Worm (Caenorhabditis elegans) whole organism, L1 larva: Measurements from ENCODE around the gene K06A4.2.

Experiments used
- C04F5.9 ChIP-seq: sonication (generic microtip); optimal IDR thresholded peaks from 2 replicates; lab custom pipeline; 2016; ENCODE audit warnings: missing genetic modification characterization, missing compliant biosample characterization
- C16A3.4 ChIP-seq: fragments of 150-350 bp; optimal IDR thresholded peaks from 2 replicates; lab custom pipeline; 2014; ENCODE audit warnings: missing biosample characterization, missing genetic modification characterization
- F16B12.6 ChIP-seq: fragments of 150-350 bp; optimal IDR thresholded peaks from 2 replicates; lab custom pipeline; 2014; ENCODE audit warnings: missing biosample characterization, missing genetic modification characterization
- aha-1 ChIP-seq: fragments of 150-350 bp; optimal IDR thresholded peaks from 2 replicates; lab custom pipeline; 2014; ENCODE audit warnings: missing biosample characterization, missing genetic modification characterization
- alr-1 ChIP-seq: fragments of 200-800 bp; sonication (Bioruptor generic); optimal IDR thresholded peaks from 2 replicates; lab custom pipeline; 2018; ENCODE audit warnings: borderline replicate concordance, mild to moderate bottlenecking, missing genetic modification characterization, missing compliant biosample characterization
- ama-1 ChIP-seq: fragments of 150-350 bp; optimal IDR thresholded peaks from 2 replicates; lab custom pipeline; 2014
- blmp-1 ChIP-seq: fragments of 150-350 bp; optimal IDR thresholded peaks from 2 replicates; lab custom pipeline; 2014; ENCODE audit warnings: missing biosample characterization, missing genetic modification characterization
- ceh-63 ChIP-seq: fragments of 200-800 bp; sonication (Bioruptor generic); optimal IDR thresholded peaks from 2 replicates; lab custom pipeline; 2018; ENCODE audit warnings: mild to moderate bottlenecking, missing genetic modification characterization, missing compliant biosample characterization
- ceh-82 ChIP-seq, 3 experiments: fragments of 150-350 bp in 1 of 3; sonication (generic microtip) in 2 of 3; optimal IDR thresholded peaks; 2 replicates each; lab custom pipeline; 2014 to 2017; ENCODE audit warnings: missing biosample characterization in 3 of 3, missing genetic modification characterization in 3 of 3
- ceh-88 ChIP-seq: fragments of 200-800 bp; sonication (Bioruptor generic); IDR thresholded peaks from 2 replicates; pipeline ENCODE4 v1.3.6; 2022; ENCODE audit warnings: missing genetic modification characterization, missing compliant biosample characterization
- ceh-90 ChIP-seq: sonication (generic microtip); optimal IDR thresholded peaks from 2 replicates; lab custom pipeline; 2016; ENCODE audit warnings: missing genetic modification characterization, missing compliant biosample characterization
- ces-1 ChIP-seq: fragments of 150-350 bp; optimal IDR thresholded peaks from 2 replicates; lab custom pipeline; 2014; ENCODE audit warnings: missing biosample characterization, missing genetic modification reagents, missing genetic modification characterization
- dsc-1 ChIP-seq: sonication (generic microtip); optimal IDR thresholded peaks from 2 replicates; lab custom pipeline; 2016; ENCODE audit warnings: mild to moderate bottlenecking, missing genetic modification characterization, missing compliant biosample characterization
- efl-3 ChIP-seq: fragments of 200-800 bp; sonication (Bioruptor generic); optimal IDR thresholded peaks from 2 replicates; lab custom pipeline; 2018; ENCODE audit warnings: mild to moderate bottlenecking, missing genetic modification characterization, missing compliant biosample characterization
- egl-13 ChIP-seq: sonication (generic microtip); optimal IDR thresholded peaks from 2 replicates; lab custom pipeline; 2016; ENCODE audit warnings: missing genotype, missing genetic modification reagents, missing genetic modification characterization, missing compliant biosample characterization
- elt-3 ChIP-seq, 6 experiments: fragments of 150-350 bp in 1 of 6; sonication (generic microtip); optimal IDR thresholded peaks; 2 replicates each; lab custom pipeline; 2017 to 2018; ENCODE audit warnings: missing biosample characterization in 6 of 6, missing genetic modification characterization in 6 of 6, inconsistent platforms in 1 of 6
- fkh-10 ChIP-seq: sonication (generic microtip); optimal IDR thresholded peaks from 2 replicates; lab custom pipeline; 2017; ENCODE audit warnings: missing biosample characterization, missing genetic modification reagents, missing genetic modification characterization
- fkh-8 ChIP-seq: sonication (generic microtip); optimal IDR thresholded peaks from 2 replicates; lab custom pipeline; 2016; ENCODE audit warnings: mild to moderate bottlenecking, missing genetic modification characterization, missing compliant biosample characterization
- fos-1 ChIP-seq: fragments of 150-350 bp; optimal IDR thresholded peaks from 2 replicates; lab custom pipeline; 2014; ENCODE audit warnings: missing biosample characterization, missing genetic modification characterization
- grh-1 ChIP-seq: fragments of 200-800 bp; sonication (Bioruptor generic); IDR thresholded peaks from 2 replicates; pipeline ENCODE4 v1.3.6; 2022; ENCODE audit warnings: missing genetic modification reagents, missing genetic modification characterization, missing compliant biosample characterization
- irx-1 ChIP-seq: sonication (generic microtip); optimal IDR thresholded peaks from 2 replicates; lab custom pipeline; 2016; ENCODE audit warnings: missing genetic modification characterization, missing compliant biosample characterization
- isw-1 ChIP-seq: fragments of 200-800 bp; sonication (Bioruptor generic); IDR thresholded peaks from 2 replicates; pipeline ENCODE4 v1.3.6; 2022; ENCODE audit warnings: missing genetic modification characterization, missing compliant biosample characterization
- lin-14 ChIP-seq: fragments of 200-800 bp; sonication (Bioruptor generic); optimal IDR thresholded peaks from 2 replicates; lab custom pipeline; 2018; ENCODE audit warnings: mild to moderate bottlenecking, missing genetic modification characterization, moderate library complexity, missing compliant biosample characterization
- lin-35 ChIP-seq, 2 experiments: fragments of 150-350 bp; optimal IDR thresholded peaks; 2 replicates each; lab custom pipeline; 2014; ENCODE audit warnings: missing biosample characterization in 2 of 2, missing genetic modification characterization in 2 of 2, missing genetic modification reagents in 2 of 2
- lin-39 ChIP-seq: fragments of 150-350 bp; optimal IDR thresholded peaks from 2 replicates; lab custom pipeline; 2014; ENCODE audit warnings: missing biosample characterization, missing genetic modification reagents, missing genetic modification characterization
- lir-3 ChIP-seq: sonication (generic microtip); optimal IDR thresholded peaks from 2 replicates; lab custom pipeline; 2016; ENCODE audit warnings: mild to moderate bottlenecking, missing genetic modification characterization, moderate library complexity, missing compliant biosample characterization; ENCODE audit not compliant: poor library complexity
- lsy-2 ChIP-seq, 2 experiments: fragments of 150-350 bp; optimal IDR thresholded peaks; 2 replicates each; lab custom pipeline; 2014; ENCODE audit warnings: missing biosample characterization in 2 of 2, missing genetic modification characterization in 2 of 2
- mab-9 ChIP-seq: fragments of 200-800 bp; sonication (Bioruptor generic); IDR thresholded peaks from 2 replicates; pipeline ENCODE4 v1.3.6; 2022; ENCODE audit warnings: missing genetic modification reagents, missing genetic modification characterization, missing compliant biosample characterization
- mdl-1 ChIP-seq, 2 experiments: fragments of 150-350 bp; optimal IDR thresholded peaks; 2 replicates each; lab custom pipeline; 2014 to 2017; ENCODE audit warnings: missing biosample characterization in 2 of 2, missing genetic modification characterization in 2 of 2, inconsistent platforms in 1 of 2
- mep-1 ChIP-seq: fragments of 150-350 bp; optimal IDR thresholded peaks from 2 replicates; lab custom pipeline; 2014; ENCODE audit warnings: missing biosample characterization, missing genetic modification characterization
- nhr-19 ChIP-seq: fragments of 200-800 bp; sonication (Bioruptor generic); conservative IDR thresholded peaks from 2 replicates; pipeline ENCODE4 v1.3.6; 2022; ENCODE audit warnings: missing genetic modification characterization, missing compliant biosample characterization
- nhr-20 ChIP-seq: sonication (generic microtip); optimal IDR thresholded peaks from 2 replicates; lab custom pipeline; 2016; ENCODE audit warnings: mild to moderate bottlenecking, missing genetic modification characterization, missing compliant biosample characterization
- nhr-28 ChIP-seq: fragments of 150-350 bp; optimal IDR thresholded peaks from 2 replicates; lab custom pipeline; 2014; ENCODE audit warnings: missing biosample characterization, missing genetic modification characterization
- nhr-71 ChIP-seq: sonication (generic microtip); optimal IDR thresholded peaks from 2 replicates; lab custom pipeline; 2016; ENCODE audit warnings: mild to moderate bottlenecking, missing genetic modification characterization, moderate library complexity, missing compliant biosample characterization
- nhr-76 ChIP-seq: sonication (generic microtip); optimal IDR thresholded peaks from 2 replicates; lab custom pipeline; 2017; ENCODE audit warnings: missing biosample characterization, missing genetic modification characterization
- nhr-77 ChIP-seq: fragments of 150-350 bp; optimal IDR thresholded peaks from 2 replicates; lab custom pipeline; 2014; ENCODE audit warnings: missing biosample characterization, missing genetic modification characterization
- pag-3 ChIP-seq: sonication (generic microtip); optimal IDR thresholded peaks from 2 replicates; lab custom pipeline; 2017; ENCODE audit warnings: missing genetic modification characterization, mild to moderate bottlenecking, missing compliant biosample characterization, antibody characterized with exemption, borderline replicate concordance; ENCODE audit not compliant: insufficient read depth
- pax-3 ChIP-seq: fragments of 200-800 bp; sonication (Bioruptor generic); optimal IDR thresholded peaks from 2 replicates; lab custom pipeline; 2018; ENCODE audit warnings: mild to moderate bottlenecking, missing genetic modification characterization, moderate library complexity, missing compliant biosample characterization
- pqm-1 ChIP-seq: sonication (generic microtip); optimal IDR thresholded peaks from 3 replicates; lab custom pipeline; 2017; ENCODE audit warnings: missing biosample characterization, missing genetic modification characterization
- skn-1 ChIP-seq: fragments of 150-350 bp; optimal IDR thresholded peaks from 2 replicates; lab custom pipeline; 2014; ENCODE audit warnings: missing biosample characterization, missing genetic modification characterization
- snpc-4 ChIP-seq: fragments of 150-350 bp; optimal IDR thresholded peaks from 2 replicates; lab custom pipeline; 2014; ENCODE audit warnings: missing biosample characterization, missing genetic modification characterization
- snu-23 ChIP-seq: sonication (generic microtip); optimal IDR thresholded peaks from 2 replicates; lab custom pipeline; 2016; ENCODE audit warnings: missing genetic modification characterization, missing compliant biosample characterization
- sup-37 ChIP-seq: fragments of 200-800 bp; sonication (Bioruptor generic); optimal IDR thresholded peaks from 2 replicates; lab custom pipeline; 2018; ENCODE audit warnings: mild to moderate bottlenecking, missing genetic modification characterization, missing compliant biosample characterization
- tbx-2 ChIP-seq: sonication (generic microtip); optimal IDR thresholded peaks from 2 replicates; lab custom pipeline; 2016; ENCODE audit warnings: missing genetic modification characterization, missing compliant biosample characterization
- unc-130 ChIP-seq: fragments of 150-350 bp; optimal IDR thresholded peaks from 2 replicates; lab custom pipeline; 2017; ENCODE audit warnings: missing biosample characterization, missing genetic modification characterization, inconsistent platforms
- unc-30 ChIP-seq: sonication (generic microtip); optimal IDR thresholded peaks from 2 replicates; lab custom pipeline; 2017; ENCODE audit warnings: missing biosample characterization, missing genetic modification characterization
- unc-86 ChIP-seq: sonication (generic microtip); optimal IDR thresholded peaks from 2 replicates; lab custom pipeline; 2016; ENCODE audit warnings: missing genetic modification characterization, missing compliant biosample characterization
- unc-98 ChIP-seq: fragments of 200-800 bp; sonication (Bioruptor generic); IDR thresholded peaks from 2 replicates; pipeline ENCODE4 v1.3.6; 2022; ENCODE audit warnings: missing genetic modification characterization, missing compliant biosample characterization
- vab-15 ChIP-seq: sonication (generic microtip); optimal IDR thresholded peaks from 2 replicates; lab custom pipeline; 2017; ENCODE audit warnings: missing genotype, mild to moderate bottlenecking, missing genetic modification characterization, missing compliant biosample characterization
- zip-4 ChIP-seq: fragments of 200-800 bp; sonication (Bioruptor generic); optimal IDR thresholded peaks from 2 replicates; lab custom pipeline; 2018; ENCODE audit warnings: mild to moderate bottlenecking, missing genetic modification characterization, moderate library complexity, missing compliant biosample characterization
- ztf-11 ChIP-seq, 2 experiments: sonication (generic microtip); optimal IDR thresholded peaks; 2 replicates each; lab custom pipeline; 2016 to 2017; ENCODE audit warnings: missing genetic modification characterization in 2 of 2, missing biosample characterization in 1 of 2, missing compliant biosample characterization in 1 of 2
- ztf-4 ChIP-seq: fragments of 150-350 bp; optimal IDR thresholded peaks from 2 replicates; lab custom pipeline; 2014; ENCODE audit warnings: missing biosample characterization, missing genetic modification characterization

K06A4.2 gene

DNA sequence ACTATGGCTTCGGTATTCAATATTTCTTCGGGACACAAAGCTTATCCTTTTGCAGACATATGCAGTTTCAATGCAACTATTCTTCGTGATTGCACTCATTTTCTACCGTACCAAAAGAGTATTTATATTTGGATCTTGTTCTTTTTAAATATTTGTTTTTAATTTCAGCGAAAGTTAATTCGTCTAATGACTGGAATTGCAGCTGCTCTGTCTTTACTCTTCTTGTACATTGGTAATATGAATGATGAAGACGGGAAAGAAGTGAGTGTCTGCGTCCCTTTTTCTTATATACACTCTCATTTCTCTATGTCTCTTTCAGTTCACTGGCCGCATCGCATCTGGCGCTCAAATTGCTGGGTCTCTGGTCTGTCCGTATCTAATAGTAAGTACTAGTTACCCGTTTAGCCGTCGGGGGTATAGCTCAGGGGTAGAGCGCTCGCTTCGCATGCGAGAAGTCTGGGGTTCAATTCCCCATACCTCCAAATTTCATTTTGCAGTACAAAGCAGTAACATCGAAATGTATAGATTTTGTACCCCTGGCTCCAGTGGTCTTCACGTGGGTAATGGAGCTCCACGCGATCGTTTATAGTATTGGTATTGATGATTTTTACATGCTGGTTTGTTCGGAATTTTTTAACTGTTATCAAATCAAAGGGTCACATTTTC lies 19.3 kb downstream of the K06A4.2 start:
- peak; percentile 1 for TF ChIP-seq blmp-1 (tag; lab: Kevin White, UChicago)
- TF ChIP-seq egl-13 (tag; lab: Kevin White, UChicago) = peak; percentile 67
- peak; percentile 40 for TF ChIP-seq fkh-10 (GFP tag; lab: Kevin White, UChicago)
- TF ChIP-seq ztf-4 = peak; percentile 25
- TF ChIP-seq fkh-8 (tag; lab: Kevin White, UChicago) = peak; percentile 68
- peak; percentile 64 for TF ChIP-seq pax-3 (tag; lab: Kevin White, UChicago)
- TF ChIP-seq nhr-19 (GFP tag; lab: Robert Waterston, UW) = peak; percentile 81
- TF ChIP-seq mdl-1 (tag; optimal IDR thresholded peaks at IDR 0.05; lab: Kevin White, UChicago) = peak in 1 of 2 experiments; percentile 76
- no peak for TF ChIP-seq alr-1 (tag; lab: Kevin White, UChicago)
- TF ChIP-seq ceh-90 (tag; lab: Kevin White, UChicago) = no peak
- no peak for TF ChIP-seq nhr-76 (tag; lab: Kevin White, UChicago)
- peak; percentile 81 for TF ChIP-seq lin-14 (GFP tag; lab: Kevin White, UChicago)
- no peak for TF ChIP-seq nhr-28 (tag; lab: Kevin White, UChicago)
- TF ChIP-seq nhr-77 = peak; percentile 65
- TF ChIP-seq pag-3 = no peak
- TF ChIP-seq C16A3.4 = peak; percentile 49
- TF ChIP-seq snpc-4 (tag; lab: Kevin White, UChicago) = peak; percentile 95
- peak; percentile 81 for TF ChIP-seq nhr-20
- TF ChIP-seq lir-3 = peak; percentile 35
- TF ChIP-seq ztf-11 (tag; optimal IDR thresholded peaks at IDR 0.05; lab: Kevin White, UChicago) = peak in 1 of 2 experiments; percentile 15
- peak; percentile 87 for TF ChIP-seq nhr-71
- peak in 2 of 3 experiments; percentile 38 to 71 for TF ChIP-seq ceh-82 (tag; optimal IDR thresholded peaks at IDR 0.05; lab: Kevin White, UChicago)
- peak; percentile 70 for TF ChIP-seq irx-1
- TF ChIP-seq lin-35 (GFP tag; optimal IDR thresholded peaks at IDR 0.05; lab: Kevin White, UChicago) = peak; percentile 61
- TF ChIP-seq unc-98 (GFP tag; lab: Robert Waterston, UW) = peak; percentile 43; the same call in 1 of the 2 replicates
- TF ChIP-seq dsc-1 (tag; lab: Kevin White, UChicago) = peak; percentile 81
- peak; percentile 41 for TF ChIP-seq grh-1 (GFP tag; lab: Robert Waterston, UW)
- peak; percentile 18 for TF ChIP-seq lin-39 (tag; lab: Kevin White, UChicago)
- TF ChIP-seq lsy-2 (tag; optimal IDR thresholded peaks at IDR 0.05; lab: Kevin White, UChicago) = peak; percentile 56 to 71
- TF ChIP-seq C04F5.9 = peak; percentile 30
- no peak for TF ChIP-seq efl-3 (GFP tag; lab: Kevin White, UChicago)
- no peak for TF ChIP-seq ceh-63 (GFP tag; lab: Kevin White, UChicago)
- peak; percentile 75 for TF ChIP-seq tbx-2 (tag; lab: Kevin White, UChicago)
- TF ChIP-seq isw-1 (GFP tag; lab: Robert Waterston, UW) = peak; percentile 46
- TF ChIP-seq sup-37 = no peak
- TF ChIP-seq skn-1 (tag; lab: Kevin White, UChicago) = peak; percentile 48
- TF ChIP-seq pqm-1 = no peak
- TF ChIP-seq ama-1 = peak; percentile 5
- TF ChIP-seq snu-23 (GFP tag; lab: Kevin White, UChicago) = peak; percentile 89
- TF ChIP-seq elt-3 (tag; optimal IDR thresholded peaks at IDR 0.05; lab: Kevin White, UChicago) = peak in 2 of 6 experiments; percentile 18 to 45
- peak; percentile 6 for TF ChIP-seq F16B12.6 (tag; lab: Kevin White, UChicago)
- no peak for TF ChIP-seq aha-1 (tag; lab: Kevin White, UChicago)
- peak; percentile 66 for TF ChIP-seq unc-86 (tag; lab: Kevin White, UChicago)
- 0 out of 2 replicates have a peak, but pooled peaks have one; percentile 20 for TF ChIP-seq ceh-88 (GFP tag; lab: Robert Waterston, UW)
- no peak for TF ChIP-seq vab-15 (tag; lab: Kevin White, UChicago)
- TF ChIP-seq fos-1 (tag; lab: Kevin White, UChicago) = peak; percentile 63
- no peak for TF ChIP-seq unc-30
- TF ChIP-seq mab-9 = peak; percentile 60
- TF ChIP-seq ces-1 (GFP tag; lab: Kevin White, UChicago) = no peak
- TF ChIP-seq zip-4 (GFP tag; lab: Kevin White, UChicago) = no peak
- peak; percentile 44 for TF ChIP-seq unc-130 (tag; lab: Kevin White, UChicago)
- peak; percentile 75 for TF ChIP-seq mep-1 (tag; lab: Kevin White, UChicago)
